Worm (Caenorhabditis elegans) whole organism, midembryonic: ENCODE results near the gene cutl-29.

Experiments
- flt-1 ChIP-seq: fragments of 200-800 bp; sonication (Bioruptor generic); IDR thresholded peaks from 2 replicates; pipeline ENCODE4 v1.3.6; 2022; ENCODE audit warnings: missing genetic modification characterization, missing compliant biosample characterization
- med-1 ChIP-seq: sonication (generic microtip); optimal IDR thresholded peaks from 2 replicates; lab custom pipeline; 2017; ENCODE audit warnings: missing genetic modification characterization, mild to moderate bottlenecking, missing compliant biosample characterization, antibody characterized with exemption, missing genetic modification reagents; ENCODE audit not compliant: insufficient read depth
- ref-1 ChIP-seq: fragments of 200-800 bp; sonication (Bioruptor generic); conservative IDR thresholded peaks from 2 replicates; pipeline ENCODE4 v1.3.6; 2022; ENCODE audit warnings: missing genetic modification reagents, missing genetic modification characterization, missing compliant biosample characterization
- tab-1 ChIP-seq: fragments of 200-800 bp; sonication (Bioruptor generic); IDR thresholded peaks from 2 replicates; pipeline ENCODE4 v1.3.6; 2022; ENCODE audit warnings: missing genetic modification characterization, missing compliant biosample characterization
- ztf-23 ChIP-seq: fragments of 200-800 bp; sonication (Bioruptor generic); IDR thresholded peaks from 2 replicates; pipeline ENCODE4 v1.3.6; 2022; ENCODE audit warnings: missing genetic modification reagents, missing genetic modification characterization, missing compliant biosample characterization
- ztf-29 ChIP-seq: fragments of 200-800 bp; sonication (Bioruptor generic); IDR thresholded peaks from 2 replicates; pipeline ENCODE4 v1.3.6; 2022; ENCODE audit warnings: missing genetic modification reagents, missing genetic modification characterization, missing compliant biosample characterization

DNA sequence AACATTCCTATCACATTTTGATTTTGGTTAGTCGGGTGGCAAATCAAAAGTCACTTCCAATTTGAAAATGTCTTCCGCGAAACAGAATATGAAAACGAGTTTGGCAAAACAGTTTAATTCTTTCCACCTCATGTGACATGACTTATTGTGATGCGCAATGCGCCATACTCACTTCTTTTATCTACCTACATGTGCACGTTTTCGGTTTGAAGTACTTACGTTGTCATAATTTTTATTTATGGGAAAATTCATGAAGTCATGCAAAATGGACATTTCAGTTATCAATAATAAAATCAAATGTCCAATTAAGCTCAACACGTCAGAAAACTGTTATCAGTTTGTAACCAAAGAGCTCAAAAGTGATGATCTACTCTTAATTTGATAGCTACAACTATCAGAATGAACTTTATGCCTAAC, 32.2 kb downstream of the cutl-29 start:
- TF ChIP-seq flt-1 (GFP tag; lab: Robert Waterston, UW), result no peak
- TF ChIP-seq tab-1 (GFP tag; lab: Robert Waterston, UW), result no peak
- TF ChIP-seq ztf-29, result no peak
- no peak for TF ChIP-seq med-1 (GFP tag; lab: Kevin White, UChicago)
- TF ChIP-seq ztf-23 (GFP tag; lab: Robert Waterston, UW), result no peak
- TF ChIP-seq ref-1, result no peak
